Fruit fly (Drosophila melanogaster): ENCODE results near the gene Polr1F.

The Polr1F gene

dm6 chr2L:6907761-6908160 lies at the start of gene Polr1F, which contains the start of gene Rat1:
TSS of gene Polr1F (minus strand) at chr2L:6907844.
TSS of gene Rat1 (plus strand) at chr2L:6908083.
- no peak for TF ChIP-seq noc (tag; optimal IDR thresholded peaks at IDR 0.05)

dm6 chr2L:6956725-6957124 lies 49.1 kb upstream of the Polr1F start, which contains the start of the genes CG13775 and CG3430:
TSS of gene CG13775 (minus strand) at chr2L:6956950.
TSS of gene CG3430 (plus strand) at chr2L:6957008.
- TF ChIP-seq noc (tag; optimal IDR thresholded peaks at IDR 0.05), result no peak

dm6 chr2L:6950096-6950495 lies 42.5 kb upstream of the Polr1F start, which contains the start of the genes Gas41 and SA1:
TSS of gene Gas41 (minus strand) at chr2L:6950207.
TSS of gene SA1 (plus strand) at chr2L:6950421.
- peak; percentile 89 for TF ChIP-seq noc (tag; optimal IDR thresholded peaks at IDR 0.05)

dm6 chr2L:6948540-6948942 lies 40.9 kb upstream of the Polr1F start, which contains the start of gene ihog:
TSS of gene ihog (minus strand) at chr2L:6948808.
- no peak for TF ChIP-seq noc (tag; optimal IDR thresholded peaks at IDR 0.05)

- TF ChIP-seq noc (tag; optimal IDR thresholded peaks at IDR 0.05), result no peak
Measured at dm6 chr2L:6945088-6945487, 37.4 kb upstream of the Polr1F start, which contains the start of gene Fgop2. TSS of gene Fgop2 (minus strand) at chr2L:6945289.

dm6 chr2L:6942714-6943113 lies 35.1 kb upstream of the Polr1F start, which contains the start of gene CG18304:
TSS of gene CG18304 (minus strand) at chr2L:6942814.
- no peak for TF ChIP-seq noc (tag; optimal IDR thresholded peaks at IDR 0.05)

dm6 chr2L:6941731-6942130 lies 34.1 kb upstream of the Polr1F start:
- no peak for TF ChIP-seq noc (tag; optimal IDR thresholded peaks at IDR 0.05)

- no peak for TF ChIP-seq noc (tag; optimal IDR thresholded peaks at IDR 0.05)
Measured at dm6 chr2L:6939698-6940097, 32.1 kb upstream of the Polr1F start.

dm6 chr2L:6931821-6932220 lies 24.2 kb upstream of the Polr1F start, which contains the start of gene CG43232:
TSS of gene CG43232 (plus strand) at chr2L:6932121.
- no peak for TF ChIP-seq noc (tag; optimal IDR thresholded peaks at IDR 0.05)

- TF ChIP-seq noc (tag; optimal IDR thresholded peaks at IDR 0.05), result no peak
Measured at dm6 chr2L:6925114-6925513, 17.5 kb upstream of the Polr1F start.

- peak; percentile 81 for TF ChIP-seq noc (tag; optimal IDR thresholded peaks at IDR 0.05)
Measured at dm6 chr2L:6922091-6922753, 14.6 kb upstream of the Polr1F start.

dm6 chr2L:6921360-6922090 lies 13.9 kb upstream of the Polr1F start:
- TF ChIP-seq noc (tag; optimal IDR thresholded peaks at IDR 0.05), result no peak

- no peak for TF ChIP-seq noc (tag; optimal IDR thresholded peaks at IDR 0.05)
Measured at dm6 chr2L:6920661-6921359, 13.2 kb upstream of the Polr1F start, which contains the start of gene Hrb27C. TSS of gene Hrb27C (plus strand) at chr2L:6920704.

- no peak for TF ChIP-seq noc (tag; optimal IDR thresholded peaks at IDR 0.05)
Measured at dm6 chr2L:6919850-6920660, 12.4 kb upstream of the Polr1F start, which contains the start of gene x16. TSS of gene x16 (minus strand) at chr2L:6920210.
